Worm (Caenorhabditis elegans) whole organism, mixed stage, embryonic: ENCODE results near the gene tif-1A.

Experiments used
- M03D4.4 ChIP-seq: sonication (generic microtip); optimal IDR thresholded peaks from 2 replicates; lab custom pipeline; 2017; ENCODE audit warnings: mild to moderate bottlenecking, missing genetic modification characterization, missing compliant biosample characterization
- bed-3 ChIP-seq: fragments of 200-800 bp; sonication (Bioruptor generic); optimal IDR thresholded peaks from 3 replicates; lab custom pipeline; 2018; ENCODE audit warnings: mild to moderate bottlenecking, missing genetic modification characterization, moderate library complexity, missing compliant biosample characterization
- blmp-1 ChIP-seq: fragments of 150-350 bp; optimal IDR thresholded peaks from 2 replicates; lab custom pipeline; 2014; ENCODE audit warnings: missing biosample characterization, missing genetic modification characterization
- ceh-39 ChIP-seq: fragments of 150-350 bp; optimal IDR thresholded peaks from 2 replicates; lab custom pipeline; 2014; ENCODE audit warnings: missing biosample characterization, missing genetic modification characterization
- ceh-43 ChIP-seq: fragments of 200-800 bp; sonication (Bioruptor generic); optimal IDR thresholded peaks from 2 replicates; lab custom pipeline; 2018; ENCODE audit warnings: mild to moderate bottlenecking, missing genetic modification characterization, moderate library complexity, missing compliant biosample characterization
- ceh-83 ChIP-seq: fragments of 200-800 bp; sonication (Bioruptor generic); optimal IDR thresholded peaks from 2 replicates; lab custom pipeline; 2018; ENCODE audit warnings: mild to moderate bottlenecking, missing genetic modification characterization, missing compliant biosample characterization
- ces-1 ChIP-seq: fragments of 150-350 bp; optimal IDR thresholded peaks from 2 replicates; lab custom pipeline; 2014; ENCODE audit warnings: missing biosample characterization, missing genetic modification reagents, missing genetic modification characterization
- cnd-1 ChIP-seq: fragments of 200-800 bp; sonication (Bioruptor generic); optimal IDR thresholded peaks from 2 replicates; lab custom pipeline; 2018; ENCODE audit warnings: mild to moderate bottlenecking, missing genetic modification characterization, missing compliant biosample characterization
- drap-1 ChIP-seq: fragments of 200-800 bp; sonication (Bioruptor generic); optimal IDR thresholded peaks from 3 replicates; lab custom pipeline; 2018; ENCODE audit warnings: mild to moderate bottlenecking, missing genetic modification characterization, missing compliant biosample characterization
- elt-1 ChIP-seq: sonication (generic microtip); optimal IDR thresholded peaks from 2 replicates; lab custom pipeline; 2017; ENCODE audit warnings: missing genetic modification characterization, mild to moderate bottlenecking, missing compliant biosample characterization, antibody characterized with exemption, moderate library complexity, borderline replicate concordance; ENCODE audit not compliant: insufficient read depth
- elt-3 ChIP-seq: fragments of 150-350 bp; optimal IDR thresholded peaks from 2 replicates; lab custom pipeline; 2014; ENCODE audit warnings: missing biosample characterization, missing genetic modification characterization
- flh-1 ChIP-seq: fragments of 200-800 bp; sonication (Bioruptor generic); optimal IDR thresholded peaks from 2 replicates; lab custom pipeline; 2018; ENCODE audit warnings: mild to moderate bottlenecking, missing genetic modification characterization, moderate library complexity, missing compliant biosample characterization
- ham-2 ChIP-seq: fragments of 200-800 bp; sonication (Bioruptor generic); optimal IDR thresholded peaks from 2 replicates; lab custom pipeline; 2018; ENCODE audit warnings: mild to moderate bottlenecking, missing genetic modification characterization, missing compliant biosample characterization
- hlh-1 ChIP-seq: fragments of 150-350 bp; optimal IDR thresholded peaks from 2 replicates; lab custom pipeline; 2014; ENCODE audit warnings: missing biosample characterization, missing genetic modification reagents, missing genetic modification characterization
- lin-13 ChIP-seq: fragments of 150-350 bp; optimal IDR thresholded peaks from 2 replicates; lab custom pipeline; 2014; ENCODE audit warnings: missing biosample characterization, missing genetic modification characterization
- lin-32 ChIP-seq: fragments of 200-800 bp; sonication (Bioruptor generic); optimal IDR thresholded peaks from 2 replicates; lab custom pipeline; 2018; ENCODE audit warnings: mild to moderate bottlenecking, missing genetic modification characterization, missing compliant biosample characterization
- lsy-2 ChIP-seq: fragments of 150-350 bp; optimal IDR thresholded peaks from 2 replicates; lab custom pipeline; 2014; ENCODE audit warnings: missing biosample characterization, missing genetic modification characterization
- mab-5 ChIP-seq: fragments of 150-350 bp; optimal IDR thresholded peaks from 2 replicates; lab custom pipeline; 2014; ENCODE audit warnings: missing biosample characterization, missing genetic modification characterization
- mep-1 ChIP-seq: fragments of 150-350 bp; optimal IDR thresholded peaks from 2 replicates; lab custom pipeline; 2017; ENCODE audit warnings: missing biosample characterization, missing genetic modification reagents, missing genetic modification characterization, inconsistent platforms
- mls-2 ChIP-seq: sonication (generic microtip); optimal IDR thresholded peaks from 2 replicates; lab custom pipeline; 2016; ENCODE audit warnings: mild to moderate bottlenecking, missing genetic modification characterization, moderate library complexity, missing compliant biosample characterization
- nhr-12 ChIP-seq: fragments of 150-350 bp; optimal IDR thresholded peaks from 2 replicates; lab custom pipeline; 2014; ENCODE audit warnings: missing biosample characterization, missing genetic modification characterization
- nhr-2 ChIP-seq: fragments of 150-350 bp; optimal IDR thresholded peaks from 2 replicates; lab custom pipeline; 2014; ENCODE audit warnings: missing biosample characterization, missing genetic modification characterization
- nhr-237 ChIP-seq: fragments of 150-350 bp; optimal IDR thresholded peaks from 2 replicates; lab custom pipeline; 2014; ENCODE audit warnings: missing biosample characterization, missing genetic modification characterization
- nhr-28 ChIP-seq: fragments of 150-350 bp; optimal IDR thresholded peaks from 2 replicates; lab custom pipeline; 2014; ENCODE audit warnings: missing biosample characterization, missing genetic modification characterization
- nhr-76 ChIP-seq: sonication (generic microtip); optimal IDR thresholded peaks from 2 replicates; lab custom pipeline; 2017; ENCODE audit warnings: missing biosample characterization, missing genetic modification characterization
- pha-4 ChIP-seq: fragments of 150-350 bp; optimal IDR thresholded peaks from 2 replicates; lab custom pipeline; 2018; ENCODE audit warnings: missing biosample characterization, missing genetic modification reagents, missing genetic modification characterization
- sem-2 ChIP-seq: fragments of 200-800 bp; sonication (Bioruptor generic); optimal IDR thresholded peaks from 2 replicates; lab custom pipeline; 2018; ENCODE audit warnings: mild to moderate bottlenecking, missing genetic modification characterization, missing compliant biosample characterization
- snpc-4 ChIP-seq: fragments of 150-350 bp; optimal IDR thresholded peaks from 2 replicates; lab custom pipeline; 2014; ENCODE audit warnings: missing biosample characterization, missing genetic modification characterization
- sptf-1 ChIP-seq: sonication (generic microtip); optimal IDR thresholded peaks from 2 replicates; lab custom pipeline; 2017; ENCODE audit warnings: mild to moderate bottlenecking, missing genetic modification characterization, moderate library complexity, missing compliant biosample characterization
- tbx-8 ChIP-seq: fragments of 200-800 bp; sonication (Bioruptor generic); optimal IDR thresholded peaks from 2 replicates; lab custom pipeline; 2018; ENCODE audit warnings: mild to moderate bottlenecking, missing genetic modification characterization, moderate library complexity, missing compliant biosample characterization
- unc-120 ChIP-seq: sonication (generic microtip); optimal IDR thresholded peaks from 2 replicates; lab custom pipeline; 2017; ENCODE audit warnings: missing genetic modification characterization, missing compliant biosample characterization; ENCODE audit not compliant: poor library complexity, severe bottlenecking
- unc-39 ChIP-seq: fragments of 150-350 bp; optimal IDR thresholded peaks from 2 replicates; lab custom pipeline; 2014; ENCODE audit warnings: missing biosample characterization, missing genetic modification characterization
- unc-62 ChIP-seq: fragments of 150-350 bp; optimal IDR thresholded peaks from 2 replicates; lab custom pipeline; 2014; ENCODE audit warnings: missing biosample characterization, missing genetic modification reagents, missing genetic modification characterization
- zip-8 ChIP-seq: fragments of 150-350 bp; optimal IDR thresholded peaks from 2 replicates; lab custom pipeline; 2014; ENCODE audit warnings: missing biosample characterization, missing genetic modification characterization
- ztf-11 ChIP-seq: fragments of 150-350 bp; optimal IDR thresholded peaks from 2 replicates; lab custom pipeline; 2014; ENCODE audit warnings: missing biosample characterization, missing genetic modification characterization

tif-1A gene

DNA sequence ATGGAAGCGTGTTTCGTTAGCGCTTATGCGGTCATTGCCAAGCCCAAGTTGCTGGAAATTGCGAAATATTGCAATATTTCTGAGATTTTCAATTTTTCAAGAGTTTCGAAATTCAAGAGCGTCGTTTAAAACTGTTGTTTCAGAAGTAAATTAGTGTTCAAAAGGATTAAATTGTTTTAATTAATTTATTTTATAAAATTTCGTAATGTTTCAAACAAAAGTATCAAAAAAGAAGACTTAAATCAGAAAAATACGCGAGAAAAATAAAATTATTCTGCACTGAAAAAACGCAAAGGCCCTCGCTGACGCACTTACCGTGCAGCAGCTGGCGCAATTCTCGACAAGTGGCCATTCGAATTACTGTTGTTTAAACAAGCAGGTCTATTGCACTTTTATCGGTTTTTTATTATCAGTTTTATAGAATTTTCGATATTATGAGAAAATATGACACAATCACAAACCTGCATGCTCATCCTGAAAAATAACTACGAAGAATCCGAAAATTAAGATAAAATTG lies at the start of gene tif-1A:
tif-1A (minus strand) TSS at position 51 of the 517 bp plus-strand sequence.
- TF ChIP-seq snpc-4 (no peak), lin-32 (no peak), ces-1 (GFP tag; lab: Kevin White, UChicago) (peak; percentile 63), mls-2 (peak; percentile 24), nhr-2 (no peak), ceh-83 (no peak), blmp-1 (tag; lab: Kevin White, UChicago) (no peak), bed-3 (GFP tag; lab: Kevin White, UChicago) (no peak), ham-2 (no peak), ztf-11 (tag; lab: Kevin White, UChicago) (no peak), nhr-12 (tag; lab: Kevin White, UChicago) (no peak), unc-120 (tag; lab: Kevin White, UChicago) (no peak), ceh-43 (GFP tag; lab: Kevin White, UChicago) (no peak), unc-62 (GFP tag; lab: Kevin White, UChicago) (no peak), sptf-1 (tag; lab: Kevin White, UChicago) (peak; percentile 58), nhr-28 (tag; lab: Kevin White, UChicago) (no peak), mab-5 (no peak), ceh-39 (tag; lab: Kevin White, UChicago) (peak; percentile 75), unc-39 (tag; lab: Kevin White, UChicago) (no peak), tbx-8 (GFP tag; lab: Kevin White, UChicago) (no peak), elt-3 (tag; lab: Kevin White, UChicago) (no peak), lsy-2 (tag; lab: Kevin White, UChicago) (peak; percentile 84), nhr-237 (tag; lab: Kevin White, UChicago) (peak; percentile 40), nhr-76 (no peak), pha-4 (tag; lab: Kevin White, UChicago) (peak; percentile 83), zip-8 (tag; lab: Kevin White, UChicago) (no peak), flh-1 (GFP tag; lab: Kevin White, UChicago) (no peak), sem-2 (GFP tag; lab: Kevin White, UChicago) (no peak), cnd-1 (no peak), lin-13 (tag; lab: Kevin White, UChicago) (peak; percentile 89), drap-1 (GFP tag; lab: Kevin White, UChicago) (no peak), hlh-1 (tag; lab: Kevin White, UChicago) (peak; percentile 26), elt-1 (tag; lab: Kevin White, UChicago) (no peak), mep-1 (tag; lab: Kevin White, UChicago) (peak; percentile 88), M03D4.4 (tag; lab: Kevin White, UChicago) (peak; percentile 59)

DNA sequence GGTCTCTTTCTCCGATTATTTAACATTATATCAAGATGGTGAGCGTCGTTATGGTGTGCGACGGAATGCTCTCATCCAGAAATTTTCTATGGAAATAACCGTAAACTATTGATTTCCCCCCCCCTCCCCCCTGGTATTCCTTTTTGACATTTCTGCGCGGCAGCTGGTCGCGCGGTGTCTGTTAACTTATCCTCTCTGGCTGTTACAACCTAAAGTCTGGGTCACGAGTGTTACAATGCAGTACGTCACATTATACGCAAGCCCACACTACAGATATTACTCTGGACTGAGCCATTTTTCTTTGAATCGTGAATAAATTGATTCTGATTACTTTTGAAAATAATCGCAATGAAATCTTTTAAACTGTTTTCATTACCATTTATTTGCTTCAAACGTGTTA lies 45.2 kb upstream of the tif-1A start:
- TF ChIP-seq hlh-1 (tag; lab: Kevin White, UChicago) (peak; percentile 96), blmp-1 (tag; lab: Kevin White, UChicago) (no peak), M03D4.4 (tag; lab: Kevin White, UChicago) (no peak), sem-2 (GFP tag; lab: Kevin White, UChicago) (no peak), nhr-2 (no peak)

DNA sequence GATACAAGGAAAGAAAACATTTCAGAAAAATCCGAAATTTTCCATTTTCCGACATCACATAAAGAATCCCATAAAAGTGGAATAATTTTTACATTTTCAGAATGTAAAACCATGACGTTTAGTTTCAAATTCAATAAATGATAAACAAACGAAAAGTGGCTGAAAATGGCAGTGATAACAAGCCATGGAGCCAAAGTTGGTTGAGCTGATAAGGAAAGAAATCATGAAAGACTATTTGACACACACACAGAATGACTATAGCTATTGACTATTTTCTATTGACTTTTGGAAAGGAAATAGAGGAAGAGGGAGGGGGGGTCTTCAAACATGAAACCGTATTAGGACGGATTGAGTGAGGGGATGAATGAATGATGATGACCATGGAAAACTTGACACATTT lies 35.9 kb upstream of the tif-1A start:
- TF ChIP-seq unc-39 (tag; lab: Kevin White, UChicago) (no peak), blmp-1 (tag; lab: Kevin White, UChicago) (no peak), nhr-237 (tag; lab: Kevin White, UChicago) (no peak), tbx-8 (GFP tag; lab: Kevin White, UChicago) (no peak)
- TF ChIP-seq, all 35 proteins: peak for 0

DNA sequence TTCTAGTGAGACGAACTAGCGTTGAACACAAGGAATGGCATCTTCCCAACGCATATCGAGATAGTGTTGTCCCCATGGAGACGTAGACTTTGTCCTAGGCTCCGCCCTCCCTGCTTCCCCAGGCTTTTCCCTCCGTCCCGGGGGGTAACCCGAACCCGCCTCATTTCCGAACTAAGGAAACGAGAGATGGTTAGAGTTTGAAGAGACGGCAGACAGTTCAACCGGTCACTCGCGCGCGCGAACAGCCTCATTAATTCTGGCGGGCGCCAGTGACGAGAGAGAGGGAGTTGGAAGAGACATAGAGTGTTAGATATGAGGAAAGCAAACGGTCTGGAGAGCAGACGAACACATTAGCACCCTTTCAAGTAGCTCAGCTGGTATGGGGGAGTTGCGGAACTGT lies 33.4 kb upstream of the tif-1A start:
- TF ChIP-seq unc-62 (GFP tag; lab: Kevin White, UChicago) (peak; percentile 1), unc-120 (tag; lab: Kevin White, UChicago) (no peak), flh-1 (GFP tag; lab: Kevin White, UChicago) (no peak), mep-1 (tag; lab: Kevin White, UChicago) (no peak), lsy-2 (tag; lab: Kevin White, UChicago) (no peak), ces-1 (GFP tag; lab: Kevin White, UChicago) (peak; percentile 29), blmp-1 (tag; lab: Kevin White, UChicago) (no peak), ceh-83 (no peak), pha-4 (tag; lab: Kevin White, UChicago) (peak; percentile 5), unc-39 (tag; lab: Kevin White, UChicago) (no peak), lin-13 (tag; lab: Kevin White, UChicago) (no peak), cnd-1 (no peak), mab-5 (no peak), drap-1 (GFP tag; lab: Kevin White, UChicago) (no peak), snpc-4 (no peak), zip-8 (tag; lab: Kevin White, UChicago) (no peak), bed-3 (GFP tag; lab: Kevin White, UChicago) (no peak), ceh-39 (tag; lab: Kevin White, UChicago) (no peak), ztf-11 (tag; lab: Kevin White, UChicago) (no peak), elt-1 (tag; lab: Kevin White, UChicago) (no peak), tbx-8 (GFP tag; lab: Kevin White, UChicago) (no peak), lin-32 (peak; percentile 9), M03D4.4 (tag; lab: Kevin White, UChicago) (no peak), ham-2 (peak; percentile 70), nhr-28 (tag; lab: Kevin White, UChicago) (no peak), nhr-237 (tag; lab: Kevin White, UChicago) (no peak), nhr-76 (no peak), mls-2 (peak; percentile 35), hlh-1 (tag; lab: Kevin White, UChicago) (no peak), ceh-43 (GFP tag; lab: Kevin White, UChicago) (no peak), sptf-1 (tag; lab: Kevin White, UChicago) (no peak), elt-3 (tag; lab: Kevin White, UChicago) (no peak), nhr-12 (tag; lab: Kevin White, UChicago) (no peak)
